Fruit fly (Drosophila melanogaster): Measurements from ENCODE around the gene Psn.
A peak's percentile ranks its signal among the peaks of the same experiment; 100 is the strongest.

dm6 chr3L:20410780-20411179 is 21.5 kb upstream of the Psn start:
- TF ChIP-seq Vsx2 (GFP tag; optimal IDR thresholded peaks at IDR 0.05; ENCODE audit: partially characterized antibody) = peak; percentile 93
- TF ChIP-seq br (GFP tag; optimal IDR thresholded peaks at IDR 0.05) = no peak
- TF ChIP-seq Myc (optimal IDR thresholded peaks at IDR 0.05) = peak; percentile 27
- no peak for TF ChIP-seq jim (GFP tag; optimal IDR thresholded peaks at IDR 0.05)
- no peak for TF ChIP-seq sage (GFP tag; optimal IDR thresholded peaks at IDR 0.05)
- no peak for TF ChIP-seq usp (GFP tag; optimal IDR thresholded peaks at IDR 0.05)
- no peak for TF ChIP-seq CrebA (GFP tag; optimal IDR thresholded peaks at IDR 0.05; ENCODE audit: borderline replicate concordance)
- TF ChIP-seq Hnf4 (GFP tag; optimal IDR thresholded peaks at IDR 0.05) = no peak
- TF ChIP-seq Sp1 (GFP tag; optimal IDR thresholded peaks at IDR 0.05) = no peak
- no peak for TF ChIP-seq sv (GFP tag; optimal IDR thresholded peaks at IDR 0.05)
- no peak for TF ChIP-seq pan (optimal IDR thresholded peaks at IDR 0.05)

All from whole organism, wandering third instar larva.